Worm (Caenorhabditis elegans) whole organism, L4/young adult: ENCODE measurements around the gene C17H11.2.
"Not testable (repeated sequence)": the region's sequence is repeated elsewhere in the genome, so short reads cannot be mapped to it uniquely, and the experiment has no call there.

Experiments used
- W03F9.2 ChIP-seq: fragments of 150-350 bp; optimal IDR thresholded peaks from 2 replicates; lab custom pipeline; 2014; ENCODE audit warnings: missing biosample characterization, missing genetic modification characterization
- dao-5 ChIP-seq: sonication (generic microtip); optimal IDR thresholded peaks from 2 replicates; lab custom pipeline; 2016; ENCODE audit warnings: missing genotype, missing genetic modification characterization, moderate library complexity, missing compliant biosample characterization
- him-1 ChIP-seq: sonication (generic microtip); optimal IDR thresholded peaks from 2 replicates; lab custom pipeline; 2016; ENCODE audit warnings: missing genotype, missing genetic modification reagents, missing genetic modification characterization, missing compliant biosample characterization

Gene C17H11.2

DNA sequence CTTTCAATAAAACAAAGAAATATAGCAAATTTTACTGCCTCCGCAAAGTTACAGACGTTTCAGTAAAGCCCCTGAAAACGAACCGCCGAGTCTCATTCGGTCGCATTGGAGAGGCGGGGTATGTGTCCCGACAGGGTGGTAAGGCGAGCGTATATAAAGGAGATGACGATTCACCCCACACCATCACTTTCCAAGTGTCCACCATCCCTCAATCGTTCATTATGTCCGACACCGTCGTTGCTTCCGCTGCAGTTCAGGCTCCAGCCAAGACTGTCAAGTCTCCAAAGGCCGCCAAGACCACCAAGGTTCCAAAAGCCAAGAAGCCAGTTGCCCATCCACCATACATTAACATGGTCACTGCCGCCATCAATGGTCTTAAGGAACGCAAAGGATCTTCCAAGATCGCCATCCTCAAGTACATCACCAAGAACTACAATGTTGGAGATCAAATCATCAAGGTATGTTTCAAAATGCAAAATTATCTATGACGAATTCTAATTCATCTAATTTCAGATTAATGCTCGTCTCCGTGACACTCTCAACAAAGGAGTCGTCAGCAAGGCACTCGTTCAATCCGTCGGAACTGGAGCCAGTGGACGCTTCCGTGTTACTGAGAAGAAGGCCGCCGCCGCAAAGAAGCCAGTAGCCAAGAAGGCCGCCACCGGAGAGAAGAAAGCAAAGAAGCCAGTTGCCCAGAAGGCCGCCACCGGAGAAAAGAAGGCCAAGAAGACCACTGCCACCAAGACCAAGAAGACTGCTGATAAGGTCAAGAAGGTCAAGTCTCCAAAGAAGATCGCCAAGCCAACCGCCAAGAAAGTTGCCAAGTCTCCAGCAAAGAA lies 10.5 kb upstream of the C17H11.2 start, which contains the start of gene hil-3:
Gene hil-3, plus strand, starts transcription at position 195 of the 839 bp plus-strand sequence.
- TF ChIP-seq him-1 (tag; lab: Kevin White, UChicago) (no peak), W03F9.2 (tag; lab: Kevin White, UChicago) (no peak)

- TF ChIP-seq W03F9.2 (tag; lab: Kevin White, UChicago) = no peak
- TF ChIP-seq dao-5 (tag; lab: Kevin White, UChicago) = no peak
- no peak for TF ChIP-seq him-1 (tag; lab: Kevin White, UChicago)
These were observed 9.7 kb upstream of the C17H11.2 start for ce11 chrX:8160016-8160415.

DNA sequence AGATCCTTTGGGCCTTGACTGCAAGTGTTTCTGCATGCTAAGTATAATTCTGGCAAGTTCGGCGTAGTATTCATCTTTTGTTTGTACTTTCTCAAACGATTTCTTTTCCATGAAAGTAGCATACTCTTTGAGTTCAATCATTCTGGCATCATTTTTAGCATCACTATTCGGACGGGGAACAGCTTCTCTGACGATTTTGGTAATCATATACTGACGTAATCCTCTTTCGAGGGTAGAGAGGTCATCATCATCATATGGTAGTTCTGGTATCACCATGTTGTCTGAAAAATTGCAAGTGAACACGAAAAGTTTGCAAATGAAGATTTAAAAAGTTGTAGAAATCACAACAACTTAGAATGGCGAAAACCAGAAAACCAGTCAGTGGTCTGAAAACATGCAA lies 6.9 kb upstream of the C17H11.2 start, which contains the start of gene F22F1.3:
Gene F22F1.3, minus strand, starts transcription at position 281 of the 400 bp plus-strand sequence.
- TF ChIP-seq W03F9.2 (tag; lab: Kevin White, UChicago) (no peak), dao-5 (tag; lab: Kevin White, UChicago) (no peak), him-1 (tag; lab: Kevin White, UChicago) (no peak)

DNA sequence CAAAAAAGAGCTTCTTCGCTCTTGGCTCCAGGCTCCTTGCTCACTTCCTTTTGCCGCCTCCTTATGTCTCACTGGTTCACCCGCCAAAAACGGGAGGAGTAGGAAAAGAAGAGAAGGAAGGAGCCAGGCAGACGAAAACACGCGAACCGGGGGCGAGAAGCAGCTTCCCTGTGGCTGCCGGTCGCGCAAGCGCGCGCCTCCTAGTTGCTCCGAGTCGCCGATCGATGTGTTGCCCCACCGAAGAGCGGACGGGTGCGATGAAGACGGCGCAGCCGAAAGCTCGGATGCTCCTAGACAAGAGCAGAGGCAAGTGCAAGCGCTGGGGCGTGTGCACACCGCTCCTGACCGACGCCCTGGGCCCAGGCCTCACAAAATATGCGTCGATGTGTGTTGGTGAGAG lies 6.2 kb upstream of the C17H11.2 start:
- TF ChIP-seq him-1 (tag; lab: Kevin White, UChicago) = peak; percentile 77
- no peak for TF ChIP-seq dao-5 (tag; lab: Kevin White, UChicago)
- TF ChIP-seq W03F9.2 (tag; lab: Kevin White, UChicago) = no peak

DNA sequence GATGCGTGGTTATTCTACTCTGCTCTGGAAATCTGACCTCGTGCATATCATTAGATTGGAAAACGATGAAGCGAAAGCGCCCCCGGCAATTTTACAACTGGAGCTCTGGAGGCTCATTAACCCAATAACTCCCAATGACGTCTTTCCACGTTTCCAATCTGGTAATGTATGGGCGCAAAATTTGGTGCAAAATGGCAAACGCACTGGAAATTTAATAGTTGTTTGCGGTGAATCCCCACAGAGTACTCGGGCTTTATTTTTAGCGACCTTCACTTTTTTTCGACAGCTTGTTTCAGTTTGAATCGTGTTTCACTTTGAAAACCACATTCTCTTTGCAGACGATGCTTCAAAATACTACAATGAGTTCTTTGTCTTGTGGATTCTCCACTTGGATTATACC lies 3.9 kb downstream of the C17H11.2 start, which contains the start of gene C17H11.1:
Gene C17H11.1, plus strand, starts transcription at position 301 of the 400 bp plus-strand sequence.
- no peak for TF ChIP-seq W03F9.2 (tag; lab: Kevin White, UChicago)
- no peak for TF ChIP-seq him-1 (tag; lab: Kevin White, UChicago)
- TF ChIP-seq dao-5 (tag; lab: Kevin White, UChicago) = no peak

DNA sequence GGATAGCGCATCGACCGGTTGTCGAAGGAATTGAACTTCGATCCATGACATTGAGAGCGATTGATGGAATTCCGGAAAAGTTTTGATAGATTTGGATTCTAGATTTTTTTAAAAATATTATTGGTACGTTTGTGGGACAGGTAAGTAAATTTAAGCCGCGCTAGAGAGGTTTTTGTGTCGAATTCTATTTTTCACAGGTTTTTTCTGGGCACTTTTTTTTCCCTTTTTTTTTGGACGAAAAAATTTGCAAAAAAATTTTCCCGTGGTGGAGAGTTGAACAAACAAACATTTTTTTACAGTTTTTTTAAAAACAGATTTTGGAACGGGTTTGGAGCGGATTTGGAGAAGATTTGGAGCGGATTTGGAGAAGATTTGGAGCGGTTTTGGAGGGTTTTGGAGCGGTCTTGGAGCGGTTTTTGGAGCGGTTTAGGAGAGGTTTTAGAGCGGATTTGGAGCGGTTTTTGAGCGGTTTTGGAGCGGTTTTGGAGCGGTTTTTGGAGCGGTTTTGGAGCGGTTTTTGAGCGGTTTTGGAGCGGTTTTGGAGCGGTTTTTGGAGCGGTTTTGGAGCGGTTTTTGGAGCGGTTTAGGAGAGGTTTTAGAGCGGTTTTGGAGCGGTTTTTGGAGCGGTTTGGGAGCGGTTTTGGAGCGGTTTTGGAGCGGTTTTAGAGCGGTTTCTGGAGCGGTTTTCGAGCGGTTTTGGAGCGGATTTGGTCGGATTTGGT lies 12.0 kb downstream of the C17H11.2 start, which contains the start of gene C17H11.4:
Gene C17H11.4, minus strand, starts transcription at position 51 of the 722 bp plus-strand sequence.
- TF ChIP-seq W03F9.2, dao-5, him-1 (tag; lab: Kevin White, UChicago): not testable (repeated sequence)

DNA sequence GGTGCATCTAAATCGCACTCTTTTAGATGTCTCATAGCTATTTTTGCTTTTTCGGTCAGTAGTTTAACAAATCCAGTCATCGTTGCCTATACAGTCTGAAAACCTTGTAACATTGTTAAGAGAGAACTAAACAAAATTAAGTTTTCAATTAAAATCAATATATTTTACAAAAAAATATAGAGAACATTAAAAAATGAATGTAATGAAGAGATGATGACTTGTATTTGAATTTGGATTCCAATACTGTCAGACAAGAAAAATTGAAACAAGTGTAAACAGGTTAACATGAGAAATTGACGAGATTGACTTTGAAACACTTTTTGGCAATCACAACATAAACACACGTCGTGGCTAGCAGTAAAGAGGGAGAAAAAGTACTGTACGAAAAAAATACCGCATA lies 15.3 kb downstream of the C17H11.2 start, which contains the start of gene C17H11.5:
Gene C17H11.5, minus strand, starts transcription at position 101 of the 400 bp plus-strand sequence.
- no peak for TF ChIP-seq him-1 (tag; lab: Kevin White, UChicago)
- no peak for TF ChIP-seq W03F9.2 (tag; lab: Kevin White, UChicago)
- TF ChIP-seq dao-5 (tag; lab: Kevin White, UChicago) = no peak

- TF ChIP-seq W03F9.2 (tag; lab: Kevin White, UChicago) (no peak), dao-5 (tag; lab: Kevin White, UChicago) (no peak), him-1 (tag; lab: Kevin White, UChicago) (no peak)
These were observed 23.5 kb downstream of the C17H11.2 start for ce11 chrX:8193213-8193612.

- TF ChIP-seq him-1 (tag; lab: Kevin White, UChicago) = no peak
- TF ChIP-seq dao-5 (tag; lab: Kevin White, UChicago) = no peak
- TF ChIP-seq W03F9.2 (tag; lab: Kevin White, UChicago) = no peak
These were observed 30.5 kb downstream of the C17H11.2 start for ce11 chrX:8200206-8200605.

DNA sequence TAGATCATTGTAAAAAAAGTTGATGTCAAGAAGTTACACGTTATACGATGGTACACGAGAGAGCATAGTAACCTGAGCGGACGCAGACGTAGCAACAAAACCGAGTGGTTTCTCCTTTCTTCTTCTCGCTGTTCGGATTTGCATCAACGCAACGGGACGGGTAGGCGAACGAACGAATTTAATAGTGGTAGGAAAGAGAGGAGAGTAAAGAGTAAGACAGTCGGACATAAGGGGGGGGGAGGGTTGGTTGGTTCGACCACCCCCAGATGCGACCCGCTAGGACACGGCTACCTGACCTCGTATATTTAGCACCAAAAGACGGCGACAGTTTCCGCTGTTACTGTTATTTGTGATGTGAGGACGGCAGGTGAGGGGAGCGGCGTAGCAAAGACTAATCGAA lies 31.5 kb downstream of the C17H11.2 start:
- no peak for TF ChIP-seq W03F9.2 (tag; lab: Kevin White, UChicago)
- no peak for TF ChIP-seq him-1 (tag; lab: Kevin White, UChicago)
- no peak for TF ChIP-seq dao-5 (tag; lab: Kevin White, UChicago)

DNA sequence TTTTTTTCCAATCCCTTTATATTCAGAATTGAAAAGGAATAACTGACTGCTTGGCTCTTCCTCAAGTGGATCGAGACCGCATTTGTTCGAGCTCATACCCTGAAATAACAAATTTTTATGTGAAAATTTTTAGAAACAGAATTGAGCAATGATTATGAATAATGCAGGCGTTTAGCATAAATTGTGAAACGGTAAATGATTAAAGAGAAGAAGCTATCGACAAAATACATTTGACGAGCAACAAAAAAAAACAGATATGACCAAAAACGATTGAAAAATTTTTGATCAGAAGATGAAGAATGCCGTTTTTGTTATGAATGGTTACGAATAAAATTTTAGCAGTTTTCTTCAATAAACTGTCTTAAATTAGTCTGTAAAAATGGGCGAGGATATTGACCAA lies 34.0 kb downstream of the C17H11.2 start, which contains the start of gene C17H11.6:
Gene C17H11.6, minus strand, starts transcription at position 101 of the 400 bp plus-strand sequence.
- TF ChIP-seq W03F9.2 (tag; lab: Kevin White, UChicago) = no peak
- no peak for TF ChIP-seq him-1 (tag; lab: Kevin White, UChicago)
- TF ChIP-seq dao-5 (tag; lab: Kevin White, UChicago) = no peak

DNA sequence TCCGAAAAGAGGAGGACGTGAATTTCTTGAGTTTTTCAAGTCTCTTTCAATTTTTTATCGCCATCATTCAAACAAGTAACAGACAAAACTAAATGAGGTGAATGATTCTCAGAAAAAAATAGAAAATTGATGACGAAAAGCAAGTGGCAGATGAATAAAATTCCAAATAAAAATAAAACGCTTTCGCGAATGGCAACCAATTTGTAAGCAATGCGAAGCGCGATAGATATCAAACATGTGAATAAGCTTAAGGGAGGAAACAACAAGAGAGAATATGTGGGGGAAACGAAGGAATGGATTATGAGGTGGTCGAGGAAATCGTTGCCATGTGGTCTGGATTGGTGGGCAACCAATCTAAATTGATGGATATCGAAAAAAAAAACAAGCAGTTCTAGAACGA lies 34.7 kb downstream of the C17H11.2 start:
- TF ChIP-seq dao-5 (tag; lab: Kevin White, UChicago) = no peak
- TF ChIP-seq W03F9.2 (tag; lab: Kevin White, UChicago) = no peak

DNA sequence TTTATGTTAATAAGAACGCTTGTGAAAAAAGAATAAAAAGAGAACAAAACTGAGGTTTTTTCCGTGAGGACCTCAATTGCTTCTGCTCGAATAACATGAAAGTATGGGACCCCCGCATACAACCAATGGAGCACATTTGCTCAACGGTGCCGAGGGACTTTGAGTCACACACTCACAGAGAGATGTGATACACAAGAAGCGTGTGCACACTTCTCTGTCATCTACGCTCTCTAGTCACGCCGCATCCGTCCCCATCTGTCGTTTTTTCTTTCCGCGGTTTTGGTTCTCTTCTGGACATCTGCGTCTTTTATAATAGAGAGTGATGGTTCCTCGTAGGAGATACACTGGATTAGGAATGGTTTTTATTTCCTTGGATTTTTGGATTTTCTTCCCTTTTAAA lies 36.2 kb downstream of the C17H11.2 start:
- TF ChIP-seq dao-5 (tag; lab: Kevin White, UChicago) = no peak
- no peak for TF ChIP-seq W03F9.2 (tag; lab: Kevin White, UChicago)
- no peak for TF ChIP-seq him-1 (tag; lab: Kevin White, UChicago)
